Fruit fly (Drosophila melanogaster) whole organism, embryonic: ENCODE measurements around the gene TwdlE.
A peak's percentile ranks its signal among the peaks of the same experiment; 100 is the strongest.

ENCODE experiments used
- Atf-2 ChIP-seq: fragments of 200-800 bp; sonication (Bioruptor generic); optimal IDR thresholded peaks from 2 replicates; lab custom pipeline; 2016; ENCODE audit warnings: missing biosample characterization, missing genetic modification characterization
- CG11504 ChIP-seq: fragments of 200-800 bp; sonication (Bioruptor generic); optimal IDR thresholded peaks from 3 replicates; lab custom pipeline; 2019; ENCODE audit warnings: missing biosample characterization, mild to moderate bottlenecking, missing genetic modification characterization, moderate library complexity
- CG12071 ChIP-seq: fragments of 200-800 bp; sonication (Bioruptor generic); optimal IDR thresholded peaks from 3 replicates; lab custom pipeline; 2018; ENCODE audit warnings: missing biosample characterization, mild to moderate bottlenecking, missing genetic modification characterization
- CG12104 ChIP-seq: fragments of 200-800 bp; sonication (Bioruptor generic); optimal IDR thresholded peaks from 3 replicates; lab custom pipeline; 2016; ENCODE audit warnings: missing biosample characterization, missing genetic modification characterization
- CG14014 ChIP-seq: fragments of 200-800 bp; sonication (Bioruptor generic); IDR thresholded peaks from 2 replicates; pipeline ENCODE4 v1.3.6; 2022; ENCODE audit warnings: missing biosample characterization, missing genetic modification characterization
- CG17568 ChIP-seq: fragments of 200-800 bp; sonication (Bioruptor generic); optimal IDR thresholded peaks from 2 replicates; lab custom pipeline; 2018; ENCODE audit warnings: missing biosample characterization, mild to moderate bottlenecking, missing genetic modification characterization, moderate library complexity
- CG5245 ChIP-seq: fragments of 200-800 bp; sonication (Bioruptor generic); optimal IDR thresholded peaks from 3 replicates; lab custom pipeline; 2016; ENCODE audit warnings: missing biosample characterization, missing genetic modification characterization
- CG6765 ChIP-seq: fragments of 200-800 bp; sonication (Bioruptor generic); optimal IDR thresholded peaks from 3 replicates; lab custom pipeline; 2017; ENCODE audit warnings: missing biosample characterization, mild to moderate bottlenecking, missing genetic modification characterization
- CG7271 ChIP-seq: fragments of 200-800 bp; sonication (Bioruptor generic); optimal IDR thresholded peaks from 2 replicates; lab custom pipeline; 2018; ENCODE audit warnings: missing biosample characterization, mild to moderate bottlenecking, missing genetic modification characterization, moderate library complexity
- CG7928 ChIP-seq: fragments of 200-800 bp; sonication (Bioruptor generic); optimal IDR thresholded peaks from 2 replicates; lab custom pipeline; 2017; ENCODE audit warnings: missing biosample characterization, mild to moderate bottlenecking, missing genetic modification characterization
- CG9215 ChIP-seq: fragments of 200-800 bp; sonication (Bioruptor generic); IDR thresholded peaks from 2 replicates; pipeline ENCODE4 v1.3.6; 2022; ENCODE audit warnings: missing biosample characterization, missing genetic modification characterization
- Drgx ChIP-seq: fragments of 200-800 bp; sonication (Bioruptor generic); IDR thresholded peaks from 2 replicates; pipeline ENCODE4 v1.3.6; 2022; ENCODE audit warnings: missing biosample characterization, missing genetic modification characterization
- HHEX ChIP-seq: fragments of 200-800 bp; sonication (Bioruptor generic); optimal IDR thresholded peaks from 3 replicates; lab custom pipeline; 2017; ENCODE audit warnings: missing biosample characterization, mild to moderate bottlenecking, missing genetic modification characterization, missing genetic modification reagents
- HLHmδ ChIP-seq: fragments of 200-800 bp; sonication (Bioruptor generic); optimal IDR thresholded peaks from 2 replicates; lab custom pipeline; 2018; ENCODE audit warnings: missing biosample characterization, mild to moderate bottlenecking, missing genetic modification characterization, moderate library complexity
- Hmr ChIP-seq: fragments of 200-800 bp; sonication (Bioruptor generic); optimal IDR thresholded peaks from 3 replicates; lab custom pipeline; 2017; ENCODE audit warnings: mild to moderate bottlenecking, missing biosample characterization, missing genetic modification reagents, missing genetic modification characterization
- Mad ChIP-seq: fragments of 200-800 bp; sonication (Bioruptor generic); optimal IDR thresholded peaks from 2 replicates; lab custom pipeline; 2016; ENCODE audit warnings: missing biosample characterization, missing genetic modification characterization
- Rx ChIP-seq: fragments of 200-800 bp; sonication (Bioruptor generic); IDR thresholded peaks from 2 replicates; pipeline ENCODE4 v1.3.6; 2022; ENCODE audit warnings: missing biosample characterization, missing genetic modification characterization
- Sox102F ChIP-seq: fragments of 200-800 bp; sonication (Bioruptor generic); optimal IDR thresholded peaks from 2 replicates; lab custom pipeline; 2018; ENCODE audit warnings: missing biosample characterization, mild to moderate bottlenecking, missing genetic modification characterization, moderate library complexity
- Sry-δ ChIP-seq: fragments of 200-800 bp; sonication (Bioruptor generic); optimal IDR thresholded peaks from 2 replicates; lab custom pipeline; 2016; ENCODE audit warnings: missing biosample characterization, missing genetic modification characterization
- ase ChIP-seq: fragments of 200-800 bp; sonication (Bioruptor generic); IDR thresholded peaks from 3 replicates; pipeline ENCODE4 v1.3.6; 2022; ENCODE audit warnings: missing biosample characterization, missing genetic modification characterization
- bsh ChIP-seq, 2 experiments: fragments of 200-800 bp; sonication (Bioruptor generic); optimal IDR thresholded peaks; 2 replicates each; lab custom pipeline; 2017 to 2018; ENCODE audit warnings: mild to moderate bottlenecking in 2 of 2, missing biosample characterization in 2 of 2, missing genetic modification characterization in 2 of 2, moderate library complexity in 1 of 2
- btn ChIP-seq: fragments of 200-800 bp; sonication (Bioruptor generic); optimal IDR thresholded peaks from 2 replicates; lab custom pipeline; 2016; ENCODE audit warnings: missing biosample characterization, missing genetic modification characterization
- ci ChIP-seq: fragments of 200-800 bp; sonication (Bioruptor generic); IDR thresholded peaks from 3 replicates; pipeline ENCODE4 v1.3.6; 2022; ENCODE audit warnings: missing biosample characterization, missing genetic modification characterization
- corto ChIP-seq: fragments of 200-800 bp; sonication (Bioruptor generic); optimal IDR thresholded peaks from 2 replicates; lab custom pipeline; 2016; ENCODE audit warnings: missing biosample characterization, mild to moderate bottlenecking, missing genetic modification characterization, moderate library complexity
- da ChIP-seq: fragments of 200-800 bp; sonication (Bioruptor generic); optimal IDR thresholded peaks from 2 replicates; lab custom pipeline; 2016; ENCODE audit warnings: missing biosample characterization, missing genetic modification characterization
- dmrt99B ChIP-seq: fragments of 200-800 bp; sonication (Bioruptor generic); optimal IDR thresholded peaks from 2 replicates; lab custom pipeline; 2018; ENCODE audit warnings: missing biosample characterization, mild to moderate bottlenecking, missing genetic modification characterization, moderate library complexity
- fd96Cb ChIP-seq: fragments of 200-800 bp; sonication (Bioruptor generic); optimal IDR thresholded peaks from 2 replicates; lab custom pipeline; 2018; ENCODE audit warnings: missing biosample characterization, mild to moderate bottlenecking, missing genetic modification characterization, moderate library complexity
- gem ChIP-seq: fragments of 200-800 bp; sonication (Bioruptor generic); optimal IDR thresholded peaks from 2 replicates; lab custom pipeline; 2019; ENCODE audit warnings: missing biosample characterization, mild to moderate bottlenecking, missing genetic modification characterization, moderate library complexity
- grau ChIP-seq: fragments of 200-800 bp; optimal IDR thresholded peaks from 3 replicates; lab custom pipeline; 2019; ENCODE audit warnings: missing biosample characterization, mild to moderate bottlenecking, missing genetic modification characterization, moderate library complexity
- lbe ChIP-seq: fragments of 200-800 bp; sonication (Bioruptor generic); optimal IDR thresholded peaks from 2 replicates; lab custom pipeline; 2016; ENCODE audit warnings: missing biosample characterization, mild to moderate bottlenecking, missing genetic modification characterization
- lov ChIP-seq, 2 experiments: fragments of 200-800 bp in 1 of 2; fragments of >200 bp in 1 of 2; sonication (Bioruptor generic) in 1 of 2; IDR thresholded peaks in 1 of 2; optimal IDR thresholded peaks in 1 of 2; 2 replicates in 1 of 2; 3 replicates in 1 of 2; pipeline versions ENCODE4 v1.3.6 to Lab custom; 2017 to 2022; ENCODE audit warnings: missing biosample characterization in 1 of 2, missing genetic modification characterization in 1 of 2
- luna ChIP-seq: fragments of 200-800 bp; sonication (Bioruptor generic); optimal IDR thresholded peaks from 2 replicates; lab custom pipeline; 2016; ENCODE audit warnings: missing biosample characterization, missing genetic modification characterization
- nom ChIP-seq: fragments of 200-800 bp; sonication (Bioruptor generic); optimal IDR thresholded peaks from 2 replicates; lab custom pipeline; 2017; ENCODE audit warnings: missing biosample characterization, missing genetic modification characterization, mild to moderate bottlenecking, moderate library complexity, missing genetic modification reagents
- prd ChIP-seq, 3 experiments: fragments of >200 bp in 2 of 3; fragments of 200-800 bp in 1 of 3; sonication (Bioruptor generic) in 1 of 3; optimal IDR thresholded peaks in 2 of 3; IDR thresholded peaks in 1 of 3; 2 replicates in 2 of 3; 3 replicates in 1 of 3; pipeline versions ENCODE4 v1.3.6 to Lab custom; 2017 to 2022; ENCODE audit warnings: missing biosample characterization in 1 of 3, missing genetic modification characterization in 1 of 3
- sens ChIP-seq: fragments of 200-800 bp; sonication (Bioruptor generic); peaks from one replicate; lab custom pipeline; 2016; ENCODE audit warnings: missing biosample characterization, missing genetic modification characterization

Gene TwdlE

DNA sequence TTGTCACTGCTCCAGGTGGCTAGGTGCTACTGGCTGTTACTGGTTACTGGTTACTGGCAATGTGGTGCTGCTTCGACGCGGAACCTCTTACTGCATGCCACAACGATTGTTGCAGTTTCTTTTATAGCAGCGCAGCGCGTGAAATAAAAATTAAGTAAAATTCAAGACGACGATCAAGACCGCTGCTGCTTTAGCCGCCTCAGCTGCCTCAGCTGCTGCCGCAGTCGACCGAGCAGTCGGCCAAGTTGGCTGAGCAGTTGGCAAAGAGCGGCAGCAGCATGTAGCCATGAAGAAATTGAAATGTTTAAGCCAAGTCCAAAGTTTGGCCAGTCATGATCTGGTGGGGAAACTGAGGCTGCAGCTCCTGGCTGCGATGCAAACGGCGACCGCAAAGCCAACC, at the start of gene TwdlE:
Gene TwdlE (minus strand): TSS at position 101 of the 400 bp plus-strand sequence.
- TF ChIP-seq luna (GFP tag; lab: Kevin White, UChicago): no peak
- TF ChIP-seq Mad (GFP tag; lab: Kevin White, UChicago): no peak
- TF ChIP-seq HHEX: no peak
- TF ChIP-seq grau (tag; lab: Kevin White, UChicago): no peak
- TF ChIP-seq HLHmδ (GFP tag; lab: Kevin White, UChicago): no peak
- TF ChIP-seq CG14014 (GFP tag; lab: Robert Waterston, UW): no peak
- no peak for TF ChIP-seq Sry-δ
- TF ChIP-seq CG17568: no peak
- TF ChIP-seq btn (GFP tag; lab: Kevin White, UChicago): no peak
- TF ChIP-seq CG7271 (tag; lab: Kevin White, UChicago): no peak

DNA sequence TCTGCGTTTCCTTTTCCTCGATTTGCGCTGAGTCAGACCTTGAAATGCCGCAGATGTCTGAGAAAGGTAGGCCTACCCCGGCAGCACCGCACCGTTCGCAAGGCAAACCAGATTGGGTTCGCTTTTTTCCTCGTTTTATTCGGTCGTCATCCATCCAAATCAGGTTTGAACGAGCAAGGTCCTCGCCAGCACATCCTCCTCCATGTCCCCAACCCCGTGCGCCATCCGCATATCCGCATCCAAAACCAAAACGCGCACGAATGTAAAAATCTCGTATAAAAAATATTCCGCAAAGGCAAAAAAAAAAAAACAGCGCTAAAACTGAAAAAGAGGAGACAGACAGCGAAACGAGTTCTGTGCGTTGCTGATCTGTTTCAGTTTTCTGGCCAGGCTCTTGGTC, 49.2 kb upstream of the TwdlE start:
- peak; percentile 76 for TF ChIP-seq nom
- no peak for TF ChIP-seq CG7928 (GFP tag; lab: Kevin White, UChicago)
- no peak for TF ChIP-seq Hmr
- TF ChIP-seq bsh (GFP tag; optimal IDR thresholded peaks at IDR 0.05; lab: Kevin White, UChicago): peak in 1 of 2 experiments; percentile 48
- TF ChIP-seq, all 482 proteins: peak for 2

DNA sequence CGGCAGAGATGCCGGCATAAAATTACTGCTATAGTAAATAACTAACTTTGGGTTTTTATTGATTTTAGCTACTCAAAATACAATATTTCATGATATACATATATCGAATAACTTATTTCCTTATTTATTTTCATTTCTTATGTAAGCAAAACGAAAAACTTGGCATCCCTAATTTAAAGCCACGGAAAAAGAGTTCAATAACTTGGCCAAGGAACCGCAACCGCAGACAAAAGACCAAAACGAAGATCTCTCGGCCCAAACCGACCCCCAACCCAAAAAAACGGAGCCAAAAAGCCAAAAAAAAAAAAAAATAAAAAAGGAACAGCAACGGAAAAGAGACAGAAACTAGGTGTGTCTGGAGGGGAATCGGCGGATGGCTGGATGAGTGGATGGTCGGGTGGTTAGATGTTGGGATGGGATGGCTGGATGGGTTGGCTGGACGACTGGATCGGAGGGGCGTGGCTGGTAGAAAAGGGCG, 48.7 kb upstream of the TwdlE start:
- TF ChIP-seq lov (optimal IDR thresholded peaks at IDR 0.05; lab: Kevin White, UChicago): no peak
- TF ChIP-seq lov (GFP tag; IDR thresholded peaks at IDR 0.05; lab: Robert Waterston, UW): no peak
- peak; percentile 53 for TF ChIP-seq lbe (GFP tag; lab: Kevin White, UChicago)
- TF ChIP-seq nom: peak; percentile 59
- TF ChIP-seq corto (GFP tag; lab: Kevin White, UChicago): peak; percentile 61
- no peak for TF ChIP-seq CG5245

DNA sequence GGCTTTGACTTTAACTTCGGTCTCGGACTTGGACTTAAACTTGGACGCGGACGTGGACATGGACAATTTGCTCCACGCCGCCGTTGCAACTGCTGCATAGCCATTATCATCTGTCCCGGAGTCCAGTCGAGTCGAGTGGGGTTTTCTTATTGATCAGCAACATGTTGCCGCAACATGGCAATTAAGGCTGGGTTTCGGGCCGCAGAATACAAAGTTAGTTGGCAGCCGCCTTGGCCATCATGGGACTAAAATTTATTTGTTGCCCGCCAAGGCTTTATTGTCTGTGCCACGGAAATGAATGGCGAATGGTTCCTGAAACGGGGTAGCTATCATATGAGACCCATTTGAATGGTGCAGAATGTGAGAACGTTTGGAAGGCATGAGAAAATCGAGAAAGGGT, 41.2 kb upstream of the TwdlE start:
- TF ChIP-seq CG11504 (tag; lab: Kevin White, UChicago) (peak; percentile 87), Mad (GFP tag; lab: Kevin White, UChicago) (no peak)

DNA sequence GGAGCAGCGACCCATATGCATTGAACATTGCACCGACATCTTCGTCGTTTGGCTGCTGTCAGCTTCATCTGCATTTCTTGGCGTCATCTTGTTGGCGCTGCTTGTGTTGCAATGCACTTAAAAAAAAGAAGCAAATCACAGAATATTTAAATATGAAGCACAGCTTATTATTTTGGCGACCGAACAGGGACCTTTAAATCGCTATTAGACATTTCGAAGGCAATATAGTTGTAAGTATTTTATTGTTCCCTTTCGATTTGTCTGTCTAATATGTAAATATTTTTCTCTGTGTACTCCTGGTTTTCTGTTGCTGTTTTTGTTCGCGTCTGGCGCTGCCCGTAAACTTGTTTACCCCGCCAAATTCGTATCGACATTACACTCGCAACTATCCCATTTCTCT, 39.3 kb upstream of the TwdlE start:
- TF ChIP-seq Sox102F (GFP tag; lab: Kevin White, UChicago): peak; percentile 30
- 0 out of 2 replicates have a peak, but pooled peaks have one; percentile 5 for TF ChIP-seq Rx (GFP tag; lab: Robert Waterston, UW)
- no peak for TF ChIP-seq CG12071
- TF ChIP-seq Atf-2 (GFP tag; lab: Kevin White, UChicago): no peak
- no peak for TF ChIP-seq da (GFP tag; lab: Kevin White, UChicago)
- TF ChIP-seq Drgx (GFP tag; lab: Robert Waterston, UW): peak; percentile 88
- TF ChIP-seq prd (optimal IDR thresholded peaks at IDR 0.05; lab: Kevin White, UChicago): no peak
- peak; percentile 12; the same call in 1 of the 3 replicates for TF ChIP-seq prd (GFP tag; IDR thresholded peaks at IDR 0.05; lab: Robert Waterston, UW)
- peak; percentile 63 for TF ChIP-seq lbe (GFP tag; lab: Kevin White, UChicago)
- TF ChIP-seq nom: peak; percentile 94
- peak; percentile 29 for TF ChIP-seq CG11504 (tag; lab: Kevin White, UChicago)
- TF ChIP-seq fd96Cb (tag; lab: Kevin White, UChicago): peak; percentile 44
- 0 out of 3 replicates have a peak, but pooled peaks have one; percentile 23 for TF ChIP-seq ci (GFP tag; lab: Robert Waterston, UW)
- peak; percentile 13 for TF ChIP-seq gem
- peak; percentile 70 for TF ChIP-seq sens (GFP tag; lab: Kevin White, UChicago)
- TF ChIP-seq CG12104 (GFP tag; lab: Kevin White, UChicago): no peak
- no peak for TF ChIP-seq CG6765
- peak; percentile 48 for TF ChIP-seq dmrt99B (tag; lab: Kevin White, UChicago)
- TF ChIP-seq ase: 0 out of 3 replicates have a peak, but pooled peaks have one; percentile 30
- no peak for TF ChIP-seq CG9215 (GFP tag; lab: Robert Waterston, UW)
- TF ChIP-seq bsh (GFP tag; optimal IDR thresholded peaks at IDR 0.05; lab: Kevin White, UChicago): peak in 1 of 2 experiments; percentile 93
